Worm (Caenorhabditis elegans) whole organism, L4 larva: ENCODE data around the gene cyp-25A3.

ENCODE experiments used
- D1046.2 ChIP-seq: fragments of 200-800 bp; sonication (Bioruptor generic); IDR thresholded peaks from 2 replicates; pipeline ENCODE4 v1.3.6; 2022; ENCODE audit warnings: missing genetic modification characterization, missing compliant biosample characterization
- F37D6.2 ChIP-seq: sonication (generic microtip); optimal IDR thresholded peaks from 2 replicates; lab custom pipeline; 2016; ENCODE audit warnings: mild to moderate bottlenecking, missing genetic modification characterization, missing compliant biosample characterization
- F44E2.7 ChIP-seq: fragments of 200-800 bp; sonication (Bioruptor generic); IDR thresholded peaks from 2 replicates; pipeline ENCODE4 v2.1.2; 2022; ENCODE audit warnings: missing genetic modification characterization, missing compliant biosample characterization
- F49E8.2 ChIP-seq: sonication (generic microtip); optimal IDR thresholded peaks from 2 replicates; lab custom pipeline; 2016; ENCODE audit warnings: missing compliant biosample characterization, mild to moderate bottlenecking, missing genetic modification characterization, borderline replicate concordance
- R02D3.7 ChIP-seq: fragments of 150-350 bp; sonication (generic microtip); optimal IDR thresholded peaks from 3 replicates; lab custom pipeline; 2014; ENCODE audit warnings: missing biosample characterization, missing genetic modification characterization
- T20F7.1 ChIP-seq: fragments of 200-800 bp; sonication (Bioruptor generic); optimal IDR thresholded peaks from 2 replicates; lab custom pipeline; 2018; ENCODE audit warnings: mild to moderate bottlenecking, missing genetic modification characterization, missing compliant biosample characterization
- T26A8.4 ChIP-seq: fragments of 200-800 bp; sonication (Bioruptor generic); IDR thresholded peaks from 2 replicates; pipeline ENCODE4 v1.3.6; 2022; ENCODE audit warnings: missing genetic modification characterization, missing compliant biosample characterization
- ZK337.2 ChIP-seq: fragments of 200-800 bp; sonication (Bioruptor generic); IDR thresholded peaks from 2 replicates; pipeline ENCODE4 v1.3.6; 2022; ENCODE audit warnings: missing genetic modification reagents, missing genetic modification characterization, missing compliant biosample characterization
- aly-2 ChIP-seq: sonication (generic microtip); optimal IDR thresholded peaks from 2 replicates; lab custom pipeline; 2018; ENCODE audit warnings: missing biosample characterization, missing genetic modification characterization
- ceh-20 ChIP-seq: fragments of 200-800 bp; sonication (Bioruptor generic); IDR thresholded peaks from 2 replicates; pipeline ENCODE4 v1.3.6; 2022; ENCODE audit warnings: missing genetic modification reagents, missing genetic modification characterization, missing compliant biosample characterization
- ceh-32 ChIP-seq: sonication (generic microtip); optimal IDR thresholded peaks from 2 replicates; lab custom pipeline; 2016; ENCODE audit warnings: mild to moderate bottlenecking, missing genetic modification characterization, missing compliant biosample characterization; ENCODE audit not compliant: poor library complexity
- ceh-62 ChIP-seq: sonication (generic microtip); optimal IDR thresholded peaks from 2 replicates; lab custom pipeline; 2017; ENCODE audit warnings: missing biosample characterization, missing genetic modification characterization
- ceh-82 ChIP-seq: sonication (generic microtip); optimal IDR thresholded peaks from 2 replicates; lab custom pipeline; 2017; ENCODE audit warnings: missing biosample characterization, missing genetic modification characterization
- ctbp-1 ChIP-seq: fragments of 200-800 bp; sonication (Bioruptor generic); IDR thresholded peaks from 2 replicates; pipeline ENCODE4 v1.3.6; 2022; ENCODE audit warnings: missing genetic modification reagents, missing genetic modification characterization, missing compliant biosample characterization
- daf-12 ChIP-seq: fragments of 150-350 bp; optimal IDR thresholded peaks from 2 replicates; lab custom pipeline; 2014; ENCODE audit warnings: missing biosample characterization, missing genetic modification reagents, missing genetic modification characterization
- dmd-6 ChIP-seq: fragments of 200-800 bp; sonication (Bioruptor generic); IDR thresholded peaks from 2 replicates; pipeline ENCODE4 v1.3.6; 2022; ENCODE audit warnings: missing genetic modification reagents, missing genetic modification characterization, missing compliant biosample characterization
- dmd-9 ChIP-seq: fragments of 200-800 bp; sonication (Bioruptor generic); IDR thresholded peaks from 2 replicates; pipeline ENCODE4 v1.3.6; 2022; ENCODE audit warnings: missing genetic modification reagents, missing genetic modification characterization, missing compliant biosample characterization
- duxl-1 ChIP-seq: sonication (generic microtip); optimal IDR thresholded peaks from 2 replicates; lab custom pipeline; 2016; ENCODE audit warnings: mild to moderate bottlenecking, missing genetic modification characterization, moderate library complexity, missing compliant biosample characterization; ENCODE audit not compliant: poor library complexity
- dve-1 ChIP-seq: sonication (generic microtip); optimal IDR thresholded peaks from 2 replicates; lab custom pipeline; 2017; ENCODE audit warnings: antibody characterized with exemption, mild to moderate bottlenecking, missing genetic modification characterization, missing compliant biosample characterization; ENCODE audit not compliant: insufficient read depth
- egl-27 ChIP-seq: sonication (generic microtip); optimal IDR thresholded peaks from 3 replicates; lab custom pipeline; 2017; ENCODE audit warnings: missing biosample characterization, missing genetic modification reagents, missing genetic modification characterization
- egl-43 ChIP-seq: fragments of 200-800 bp; sonication (Bioruptor generic); IDR thresholded peaks from 2 replicates; pipeline ENCODE4 v1.3.6; 2022; ENCODE audit warnings: missing genetic modification reagents, missing genetic modification characterization, missing compliant biosample characterization
- fkh-10 ChIP-seq: fragments of 150-350 bp; optimal IDR thresholded peaks from 2 replicates; lab custom pipeline; 2014; ENCODE audit warnings: missing biosample characterization, missing genetic modification reagents, missing genetic modification characterization
- fos-1 ChIP-seq: fragments of 150-350 bp; optimal IDR thresholded peaks from 2 replicates; lab custom pipeline; 2014; ENCODE audit warnings: missing biosample characterization, missing genetic modification characterization
- hlh-30 ChIP-seq: sonication (generic microtip); optimal IDR thresholded peaks from 2 replicates; lab custom pipeline; 2017; ENCODE audit warnings: antibody characterized with exemption, mild to moderate bottlenecking, missing genetic modification characterization, missing compliant biosample characterization; ENCODE audit not compliant: insufficient read depth
- hmg-1.1 ChIP-seq: fragments of 200-800 bp; sonication (Bioruptor generic); IDR thresholded peaks from 2 replicates; pipeline ENCODE4 v1.3.6; 2022; ENCODE audit warnings: missing genetic modification reagents, missing genetic modification characterization, missing compliant biosample characterization
- lim-7 ChIP-seq: fragments of 200-800 bp; sonication (Bioruptor generic); IDR thresholded peaks from 2 replicates; pipeline ENCODE4 v1.3.6; 2022; ENCODE audit warnings: missing genetic modification characterization, missing compliant biosample characterization
- lin-1 ChIP-seq: fragments of 200-800 bp; sonication (Bioruptor generic); IDR thresholded peaks from 2 replicates; pipeline ENCODE4 v1.3.6; 2022; ENCODE audit warnings: missing genetic modification reagents, missing genetic modification characterization, missing compliant biosample characterization
- lin-29 ChIP-seq: fragments of 200-800 bp; sonication (Bioruptor generic); IDR thresholded peaks from 2 replicates; pipeline ENCODE4 v1.3.6; 2022; ENCODE audit warnings: missing genetic modification reagents, missing genetic modification characterization, missing compliant biosample characterization
- lir-3 ChIP-seq: sonication (generic microtip); optimal IDR thresholded peaks from 2 replicates; lab custom pipeline; 2016; ENCODE audit warnings: mild to moderate bottlenecking, missing genetic modification characterization, missing compliant biosample characterization
- mdl-1 ChIP-seq, 2 experiments: fragments of 150-350 bp in 1 of 2; sonication (generic microtip) in 1 of 2; optimal IDR thresholded peaks; 2 replicates each; lab custom pipeline; 2014 to 2017; ENCODE audit warnings: missing biosample characterization in 2 of 2, missing genetic modification characterization in 2 of 2
- mdt-29 ChIP-seq: fragments of 200-800 bp; sonication (Bioruptor generic); IDR thresholded peaks from 2 replicates; pipeline ENCODE4 v1.3.6; 2022; ENCODE audit warnings: missing genetic modification reagents, missing genetic modification characterization, missing compliant biosample characterization
- mxl-2 ChIP-seq: fragments of 200-800 bp; sonication (Bioruptor generic); conservative IDR thresholded peaks from 2 replicates; pipeline ENCODE4 v1.3.6; 2022; ENCODE audit warnings: missing genetic modification reagents, missing genetic modification characterization, missing compliant biosample characterization
- mxl-3 ChIP-seq: fragments of 200-800 bp; sonication (Bioruptor generic); optimal IDR thresholded peaks from 2 replicates; lab custom pipeline; 2018; ENCODE audit warnings: mild to moderate bottlenecking, missing genetic modification characterization, missing compliant biosample characterization
- nhr-10 ChIP-seq: fragments of 150-350 bp; optimal IDR thresholded peaks from 2 replicates; lab custom pipeline; 2014; ENCODE audit warnings: missing biosample characterization, missing genetic modification characterization
- nhr-11 ChIP-seq: fragments of 150-350 bp; optimal IDR thresholded peaks from 2 replicates; lab custom pipeline; 2014; ENCODE audit warnings: missing biosample characterization, missing genetic modification characterization
- nhr-111 ChIP-seq: fragments of 200-800 bp; sonication (Bioruptor generic); optimal IDR thresholded peaks from 2 replicates; lab custom pipeline; 2018; ENCODE audit warnings: mild to moderate bottlenecking, missing genetic modification characterization, missing compliant biosample characterization
- nhr-42 ChIP-seq: fragments of 200-800 bp; sonication (Bioruptor generic); IDR thresholded peaks from 2 replicates; pipeline ENCODE4 v1.3.6; 2022; ENCODE audit warnings: missing genetic modification characterization, missing compliant biosample characterization
- nhr-48 ChIP-seq: sonication (generic microtip); optimal IDR thresholded peaks from 2 replicates; lab custom pipeline; 2016; ENCODE audit warnings: mild to moderate bottlenecking, missing genetic modification characterization, missing compliant biosample characterization
- nhr-6 ChIP-seq: fragments of 150-350 bp; optimal IDR thresholded peaks from 2 replicates; lab custom pipeline; 2014; ENCODE audit warnings: missing biosample characterization, missing genetic modification characterization
- nhr-76 ChIP-seq: fragments of 150-350 bp; optimal IDR thresholded peaks from 2 replicates; lab custom pipeline; 2014; ENCODE audit warnings: missing biosample characterization, missing genetic modification characterization
- pqm-1 ChIP-seq: sonication (generic microtip); optimal IDR thresholded peaks from 2 replicates; lab custom pipeline; 2017; ENCODE audit warnings: missing biosample characterization, missing genetic modification characterization
- saeg-2 ChIP-seq: fragments of 200-800 bp; sonication (Bioruptor generic); IDR thresholded peaks from 2 replicates; pipeline ENCODE4 v1.3.6; 2022; ENCODE audit warnings: missing genetic modification reagents, missing genetic modification characterization, missing compliant biosample characterization
- snpc-1.2 ChIP-seq: fragments of 200-800 bp; sonication (Bioruptor generic); IDR thresholded peaks from 2 replicates; pipeline ENCODE4 v1.3.6; 2022; ENCODE audit warnings: missing genetic modification reagents, missing genetic modification characterization, missing compliant biosample characterization
- snpc-4 ChIP-seq: fragments of 150-350 bp; optimal IDR thresholded peaks from 2 replicates; lab custom pipeline; 2014; ENCODE audit warnings: missing biosample characterization, missing genetic modification characterization
- spr-1 ChIP-seq: sonication (generic microtip); optimal IDR thresholded peaks from 2 replicates; lab custom pipeline; 2016; ENCODE audit warnings: mild to moderate bottlenecking, missing genetic modification characterization, missing compliant biosample characterization
- unc-130 ChIP-seq: sonication (generic microtip); optimal IDR thresholded peaks from 2 replicates; lab custom pipeline; 2016; ENCODE audit warnings: missing genetic modification reagents, missing genetic modification characterization, missing compliant biosample characterization
- unc-62 ChIP-seq, 3 experiments: fragments of 150-350 bp in 1 of 3; sonication (generic microtip); optimal IDR thresholded peaks in 2 of 3; peaks in 1 of 3; 1 replicate in 1 of 3; 2 replicates in 2 of 3; lab custom pipeline; 2014 to 2017; ENCODE audit warnings: missing biosample characterization in 3 of 3, missing genetic modification characterization in 3 of 3, missing genetic modification reagents in 3 of 3, missing genotype in 1 of 3
- zag-1 ChIP-seq: fragments of 150-350 bp; optimal IDR thresholded peaks from 2 replicates; lab custom pipeline; 2014; ENCODE audit warnings: missing biosample characterization, missing genetic modification characterization
- zfp-3 ChIP-seq: fragments of 200-800 bp; sonication (Bioruptor generic); conservative IDR thresholded peaks from 2 replicates; pipeline ENCODE4 v1.3.6; 2022; ENCODE audit warnings: missing genetic modification reagents, missing genetic modification characterization, missing compliant biosample characterization
- zip-2 ChIP-seq: fragments of 150-350 bp; optimal IDR thresholded peaks from 2 replicates; lab custom pipeline; 2014; ENCODE audit warnings: missing biosample characterization, missing genetic modification characterization
- ztf-11 ChIP-seq: fragments of 150-350 bp; optimal IDR thresholded peaks from 2 replicates; lab custom pipeline; 2014; ENCODE audit warnings: missing biosample characterization, missing genetic modification characterization

Gene cyp-25A3

ce11 chrIII:3862918-3863385 is 23.4 kb upstream of the cyp-25A3 start, which contains the start of gene brc-1:
TSS of gene brc-1 (minus strand) at chrIII:3862968.
- no peak for TF ChIP-seq ceh-32 (tag; lab: Kevin White, UChicago)
- TF ChIP-seq ctbp-1 (GFP tag; lab: Robert Waterston, UW), result peak; percentile 92
- no peak for TF ChIP-seq egl-27 (tag; lab: Kevin White, UChicago)
- peak; percentile 62 for TF ChIP-seq nhr-48 (tag; lab: Kevin White, UChicago)
- TF ChIP-seq saeg-2 (GFP tag; lab: Robert Waterston, UW), result 0 out of 2 replicates have a peak, but pooled peaks have one; percentile 8
- TF ChIP-seq F49E8.2 (tag; lab: Kevin White, UChicago), result no peak
- TF ChIP-seq unc-130 (GFP tag; lab: Kevin White, UChicago), result no peak
- no peak for TF ChIP-seq fos-1 (tag; lab: Kevin White, UChicago)
- peak; percentile 51 to 84 for TF ChIP-seq mdl-1 (tag; optimal IDR thresholded peaks at IDR 0.05; lab: Kevin White, UChicago)
- TF ChIP-seq pqm-1, result peak; percentile 35
- no peak for TF ChIP-seq snpc-1.2 (GFP tag; lab: Robert Waterston, UW)
- no peak for TF ChIP-seq lin-29 (GFP tag; lab: Robert Waterston, UW)
- no peak for TF ChIP-seq ZK337.2 (GFP tag; lab: Robert Waterston, UW)
- TF ChIP-seq zag-1, result no peak
- no peak for TF ChIP-seq nhr-111 (GFP tag; lab: Kevin White, UChicago)
- peak; percentile 15 for TF ChIP-seq spr-1
- TF ChIP-seq lin-1 (GFP tag; lab: Robert Waterston, UW), result peak; percentile 55; the same call in 1 of the 2 replicates
- TF ChIP-seq R02D3.7 (tag; lab: Kevin White, UChicago), result no peak
- no peak for TF ChIP-seq nhr-76 (tag; lab: Kevin White, UChicago)
- peak; percentile 85 for TF ChIP-seq hmg-1.1 (GFP tag; lab: Robert Waterston, UW)
- TF ChIP-seq dve-1 (tag; lab: Kevin White, UChicago), result peak; percentile 83
- peak; percentile 80 for TF ChIP-seq dmd-6 (GFP tag; lab: Robert Waterston, UW)
- no peak for TF ChIP-seq F44E2.7 (GFP tag; lab: Robert Waterston, UW)
- no peak for TF ChIP-seq daf-12 (tag; lab: Kevin White, UChicago)
- peak; percentile 69 for TF ChIP-seq F37D6.2 (tag; lab: Kevin White, UChicago)
- no peak for TF ChIP-seq ceh-62 (tag; lab: Kevin White, UChicago)
- TF ChIP-seq D1046.2, result peak; percentile 73; the same call in 1 of the 2 replicates
- TF ChIP-seq fkh-10 (GFP tag; lab: Kevin White, UChicago), result peak; percentile 94
- TF ChIP-seq mdt-29 (GFP tag; lab: Robert Waterston, UW), result no peak
- TF ChIP-seq nhr-10 (tag; lab: Kevin White, UChicago), result no peak
- TF ChIP-seq unc-62 (GFP tag; optimal IDR thresholded peaks at IDR 0.05 in 1 of 2; lab: Kevin White, UChicago), result no peak
- no peak for TF ChIP-seq unc-62 (tag; optimal IDR thresholded peaks at IDR 0.05; lab: Kevin White, UChicago)
- TF ChIP-seq nhr-11 (tag; lab: Kevin White, UChicago), result peak; percentile 81
- TF ChIP-seq snpc-4 (tag; lab: Kevin White, UChicago), result peak; percentile 33
- TF ChIP-seq T20F7.1, result peak; percentile 73
- peak; percentile 83 for TF ChIP-seq ceh-20 (GFP tag; lab: Robert Waterston, UW)
- no peak for TF ChIP-seq mxl-2 (GFP tag; lab: Robert Waterston, UW)
- TF ChIP-seq zfp-3 (GFP tag; lab: Robert Waterston, UW), result peak; percentile 35; the same call in 1 of the 2 replicates
- TF ChIP-seq dmd-9, result peak; percentile 75
- TF ChIP-seq mxl-3 (GFP tag; lab: Kevin White, UChicago), result peak; percentile 59
- no peak for TF ChIP-seq lir-3 (tag; lab: Kevin White, UChicago)
- TF ChIP-seq lim-7, result peak; percentile 57; the same call in 1 of the 2 replicates
- TF ChIP-seq ztf-11 (tag; lab: Kevin White, UChicago), result no peak
- TF ChIP-seq nhr-42 (GFP tag; lab: Robert Waterston, UW), result peak; percentile 21; the same call in 1 of the 2 replicates
- peak; percentile 56 for TF ChIP-seq duxl-1 (tag; lab: Kevin White, UChicago)
- no peak for TF ChIP-seq zip-2 (tag; lab: Kevin White, UChicago)
- TF ChIP-seq T26A8.4, result peak; percentile 72
- peak; percentile 85 for TF ChIP-seq egl-43 (GFP tag; lab: Robert Waterston, UW)
- TF ChIP-seq hlh-30 (tag; lab: Kevin White, UChicago), result peak; percentile 75
- TF ChIP-seq nhr-6 (tag; lab: Kevin White, UChicago), result peak; percentile 86
- TF ChIP-seq aly-2 (tag; lab: Kevin White, UChicago), result no peak
- no peak for TF ChIP-seq ceh-82 (tag; lab: Kevin White, UChicago)
